Worm (Caenorhabditis elegans) whole organism, mixed stage, embryonic: ENCODE data around the gene col-146.

Experiments
- ceh-39 ChIP-seq: fragments of 150-350 bp; optimal IDR thresholded peaks from 2 replicates; lab custom pipeline; 2014; ENCODE audit warnings: missing biosample characterization, missing genetic modification characterization
- cnd-1 ChIP-seq: fragments of 200-800 bp; sonication (Bioruptor generic); optimal IDR thresholded peaks from 2 replicates; lab custom pipeline; 2018; ENCODE audit warnings: mild to moderate bottlenecking, missing genetic modification characterization, missing compliant biosample characterization
- ham-2 ChIP-seq: fragments of 200-800 bp; sonication (Bioruptor generic); optimal IDR thresholded peaks from 2 replicates; lab custom pipeline; 2018; ENCODE audit warnings: mild to moderate bottlenecking, missing genetic modification characterization, missing compliant biosample characterization
- lin-13 ChIP-seq: fragments of 150-350 bp; optimal IDR thresholded peaks from 2 replicates; lab custom pipeline; 2014; ENCODE audit warnings: missing biosample characterization, missing genetic modification characterization
- mls-2 ChIP-seq: sonication (generic microtip); optimal IDR thresholded peaks from 2 replicates; lab custom pipeline; 2016; ENCODE audit warnings: mild to moderate bottlenecking, missing genetic modification characterization, moderate library complexity, missing compliant biosample characterization
- sem-2 ChIP-seq: fragments of 200-800 bp; sonication (Bioruptor generic); optimal IDR thresholded peaks from 2 replicates; lab custom pipeline; 2018; ENCODE audit warnings: mild to moderate bottlenecking, missing genetic modification characterization, missing compliant biosample characterization

col-146 gene

ce11 chrV:9680260-9680659, 50.5 kb downstream of the col-146 start:
- TF ChIP-seq ham-2, result no peak
- no peak for TF ChIP-seq ceh-39 (tag; lab: Kevin White, UChicago)
- TF ChIP-seq mls-2 (tag; lab: Kevin White, UChicago), result no peak
- no peak for TF ChIP-seq lin-13 (tag; lab: Kevin White, UChicago)
- TF ChIP-seq cnd-1 (tag; lab: Kevin White, UChicago), result no peak
- no peak for TF ChIP-seq sem-2 (GFP tag; lab: Kevin White, UChicago)
- TF ChIP-seq, all 35 proteins: peak for 0
